Fruit fly (Drosophila melanogaster) whole organism, embryonic: ENCODE measurements around the gene Gprk2.

Source experiments
- CG10959 ChIP-seq: fragments of 200-800 bp; sonication (Bioruptor generic); IDR thresholded peaks from 2 replicates; pipeline ENCODE4 v1.3.6; 2022; ENCODE audit warnings: missing biosample characterization, missing genetic modification characterization
- CG10979 ChIP-seq: fragments of 200-800 bp; sonication (Bioruptor generic); optimal IDR thresholded peaks from 2 replicates; lab custom pipeline; 2018; ENCODE audit warnings: missing biosample characterization, mild to moderate bottlenecking, missing genetic modification characterization, moderate library complexity
- CG11085 ChIP-seq: fragments of 200-800 bp; sonication (Bioruptor generic); IDR thresholded peaks from 2 replicates; pipeline ENCODE4 v1.3.6; 2022; ENCODE audit warnings: missing biosample characterization, missing genetic modification characterization
- CG11723 ChIP-seq: fragments of 200-800 bp; sonication (Bioruptor generic); optimal IDR thresholded peaks from 2 replicates; lab custom pipeline; 2017; ENCODE audit warnings: missing biosample characterization, mild to moderate bottlenecking, missing genetic modification characterization
- CG12104 ChIP-seq: fragments of 200-800 bp; sonication (Bioruptor generic); optimal IDR thresholded peaks from 3 replicates; lab custom pipeline; 2016; ENCODE audit warnings: missing biosample characterization, missing genetic modification characterization
- CG12299 ChIP-seq: fragments of 200-800 bp; sonication (Bioruptor generic); optimal IDR thresholded peaks from 2 replicates; lab custom pipeline; 2018; ENCODE audit warnings: missing biosample characterization, mild to moderate bottlenecking, missing genetic modification characterization
- CG12391 ChIP-seq: fragments of 200-800 bp; sonication (Bioruptor generic); optimal IDR thresholded peaks from 3 replicates; lab custom pipeline; 2018; ENCODE audit warnings: missing biosample characterization, mild to moderate bottlenecking, missing genetic modification characterization, moderate library complexity
- CG13775 ChIP-seq: fragments of 200-800 bp; sonication (Bioruptor generic); optimal IDR thresholded peaks from 3 replicates; lab custom pipeline; 2017; ENCODE audit warnings: missing biosample characterization, mild to moderate bottlenecking, missing genetic modification characterization
- CG14441 ChIP-seq: fragments of 200-800 bp; sonication (Bioruptor generic); IDR thresholded peaks from 2 replicates; pipeline ENCODE4 v1.3.6; 2022; ENCODE audit warnings: missing biosample characterization, missing genetic modification characterization
- CG1832 ChIP-seq: fragments of 200-800 bp; sonication (Bioruptor generic); optimal IDR thresholded peaks from 2 replicates; lab custom pipeline; 2017; ENCODE audit warnings: missing biosample characterization, mild to moderate bottlenecking, missing genetic modification characterization, inconsistent platforms
- CG2889 ChIP-seq: fragments of 200-800 bp; sonication (Bioruptor generic); IDR thresholded peaks from 3 replicates; pipeline ENCODE4 v1.3.6; 2022; ENCODE audit warnings: missing biosample characterization, missing genetic modification characterization
- CG30020 ChIP-seq: fragments of 200-800 bp; optimal IDR thresholded peaks from 2 replicates; lab custom pipeline; 2019; ENCODE audit warnings: missing biosample characterization, mild to moderate bottlenecking, missing genetic modification characterization, moderate library complexity
- CG30431 ChIP-seq: fragments of 200-800 bp; sonication (Bioruptor generic); optimal IDR thresholded peaks from 2 replicates; lab custom pipeline; 2017; ENCODE audit warnings: missing biosample characterization, missing genetic modification characterization
- CG32772 ChIP-seq: fragments of 200-800 bp; sonication (Bioruptor generic); IDR thresholded peaks from 2 replicates; pipeline ENCODE4 v1.3.6; 2022; ENCODE audit warnings: missing biosample characterization, missing genetic modification characterization
- CG3838 ChIP-seq: fragments of 200-800 bp; sonication (Bioruptor generic); optimal IDR thresholded peaks from 3 replicates; lab custom pipeline; 2016; ENCODE audit warnings: missing biosample characterization, missing genetic modification characterization
- CG4730 ChIP-seq: fragments of 200-800 bp; sonication (Bioruptor generic); IDR thresholded peaks from 2 replicates; pipeline ENCODE4 v1.3.6; 2022; ENCODE audit warnings: missing biosample characterization, missing genetic modification characterization
- CG5953 ChIP-seq: fragments of 200-800 bp; sonication (Bioruptor generic); IDR thresholded peaks from 2 replicates; pipeline ENCODE4 v1.3.6; 2022; ENCODE audit warnings: missing biosample characterization, missing genetic modification characterization
- CG7271 ChIP-seq: fragments of 200-800 bp; sonication (Bioruptor generic); optimal IDR thresholded peaks from 2 replicates; lab custom pipeline; 2018; ENCODE audit warnings: missing biosample characterization, mild to moderate bottlenecking, missing genetic modification characterization, moderate library complexity
- CG7786 ChIP-seq: fragments of 200-800 bp; sonication (Bioruptor generic); optimal IDR thresholded peaks from 2 replicates; lab custom pipeline; 2016; ENCODE audit warnings: missing biosample characterization, missing genetic modification characterization
- CG8924 ChIP-seq: fragments of 200-800 bp; optimal IDR thresholded peaks from 3 replicates; lab custom pipeline; 2019; ENCODE audit warnings: missing biosample characterization, mild to moderate bottlenecking, missing genetic modification characterization, moderate library complexity
- CG9727 ChIP-seq: fragments of 200-800 bp; sonication (Bioruptor generic); optimal IDR thresholded peaks from 3 replicates; lab custom pipeline; 2017; ENCODE audit warnings: missing biosample characterization, mild to moderate bottlenecking, missing genetic modification characterization
- Dbx ChIP-seq: fragments of 200-800 bp; sonication (Bioruptor generic); IDR thresholded peaks from 3 replicates; pipeline ENCODE4 v1.3.6; 2022; ENCODE audit warnings: missing biosample characterization, missing genetic modification characterization
- Dref ChIP-seq: fragments of 200-800 bp; sonication (Bioruptor generic); IDR thresholded peaks from 2 replicates; pipeline ENCODE4 v1.3.6; 2022; ENCODE audit warnings: missing biosample characterization, missing genetic modification characterization
- E2f2 ChIP-seq: fragments of 200-800 bp; sonication (Bioruptor generic); IDR thresholded peaks from 2 replicates; pipeline ENCODE4 v1.3.6; 2022; ENCODE audit warnings: missing biosample characterization, missing genetic modification characterization
- Jarid2 ChIP-seq: fragments of 200-800 bp; sonication (Bioruptor generic); optimal IDR thresholded peaks from 3 replicates; lab custom pipeline; 2017; ENCODE audit warnings: mild to moderate bottlenecking, missing biosample characterization, missing genetic modification reagents, missing genetic modification characterization
- NfI ChIP-seq: fragments of 200-800 bp; sonication (Bioruptor generic); optimal IDR thresholded peaks from 3 replicates; lab custom pipeline; 2018; ENCODE audit warnings: missing biosample characterization, mild to moderate bottlenecking, missing genetic modification characterization, moderate library complexity
- Optix ChIP-seq: fragments of 200-800 bp; sonication (Bioruptor generic); IDR thresholded peaks from 3 replicates; pipeline ENCODE4 v1.3.6; 2022; ENCODE audit warnings: missing biosample characterization, missing genetic modification characterization
- Six4 ChIP-seq: fragments of 200-800 bp; sonication (Bioruptor generic); optimal IDR thresholded peaks from 2 replicates; lab custom pipeline; 2016; ENCODE audit warnings: missing biosample characterization, missing genetic modification characterization
- Sox100B ChIP-seq: fragments of 200-800 bp; sonication (Bioruptor generic); optimal IDR thresholded peaks from 3 replicates; lab custom pipeline; 2018; ENCODE audit warnings: missing biosample characterization, mild to moderate bottlenecking, missing genetic modification characterization
- Ssrp ChIP-seq: fragments of 200-800 bp; sonication (Bioruptor generic); optimal IDR thresholded peaks from 2 replicates; lab custom pipeline; 2018; ENCODE audit warnings: missing biosample characterization, mild to moderate bottlenecking, missing genetic modification characterization, moderate library complexity
- crol ChIP-seq: fragments of 200-800 bp; sonication (Bioruptor generic); IDR thresholded peaks from 2 replicates; pipeline ENCODE4 v1.3.6; 2022; ENCODE audit warnings: missing biosample characterization, missing genetic modification characterization
- dati ChIP-seq: fragments of 200-800 bp; sonication (Bioruptor generic); IDR thresholded peaks from 2 replicates; pipeline ENCODE4 v1.3.6; 2022; ENCODE audit warnings: missing biosample characterization, missing genetic modification characterization
- dmrt11E ChIP-seq: fragments of 200-800 bp; sonication (Bioruptor generic); optimal IDR thresholded peaks from 3 replicates; lab custom pipeline; 2018; ENCODE audit warnings: missing biosample characterization, mild to moderate bottlenecking, missing genetic modification characterization, moderate library complexity
- en ChIP-seq: fragments of 200-800 bp; sonication (Bioruptor generic); optimal IDR thresholded peaks from 2 replicates; lab custom pipeline; 2016; ENCODE audit warnings: missing biosample characterization, missing genetic modification characterization
- grau ChIP-seq: fragments of 200-800 bp; optimal IDR thresholded peaks from 3 replicates; lab custom pipeline; 2019; ENCODE audit warnings: missing biosample characterization, mild to moderate bottlenecking, missing genetic modification characterization, moderate library complexity
- gt ChIP-seq: fragments of 200-800 bp; sonication (Bioruptor generic); IDR thresholded peaks from 2 replicates; pipeline ENCODE4 v1.3.6; 2022; ENCODE audit warnings: missing biosample characterization, missing genetic modification characterization
- hb ChIP-seq: fragments of 200-800 bp; sonication (Bioruptor generic); IDR thresholded peaks from 3 replicates; pipeline ENCODE4 v1.3.6; 2022; ENCODE audit warnings: missing biosample characterization, missing genetic modification characterization; ENCODE audit not compliant: partially characterized antibody
- ind ChIP-seq: fragments of 200-800 bp; sonication (Bioruptor generic); optimal IDR thresholded peaks from 3 replicates; lab custom pipeline; 2016; ENCODE audit warnings: missing biosample characterization, missing genetic modification characterization
- pan ChIP-seq, 4 experiments: fragments of >200 bp in 3 of 4; fragments of 200-800 bp in 1 of 4; sonication (Bioruptor generic) in 1 of 4; optimal IDR thresholded peaks in 3 of 4; IDR thresholded peaks in 1 of 4; 2 replicates each; pipeline versions ENCODE4 v1.3.6 to Lab custom; 2017 to 2022; ENCODE audit warnings: missing biosample characterization in 2 of 4, missing genetic modification characterization in 2 of 4, mixed read lengths in 1 of 4
- pb ChIP-seq: fragments of 200-800 bp; sonication (Bioruptor generic); optimal IDR thresholded peaks from 3 replicates; lab custom pipeline; 2016; ENCODE audit warnings: missing biosample characterization, missing genetic modification characterization
- pros ChIP-seq: fragments of 200-800 bp; sonication (Bioruptor generic); optimal IDR thresholded peaks from 3 replicates; lab custom pipeline; 2019; ENCODE audit warnings: missing biosample characterization, mild to moderate bottlenecking, missing genetic modification characterization, moderate library complexity
- pzg ChIP-seq: fragments of 200-800 bp; sonication (Bioruptor generic); optimal IDR thresholded peaks from 3 replicates; lab custom pipeline; 2018; ENCODE audit warnings: missing biosample characterization, mild to moderate bottlenecking, missing genetic modification characterization, moderate library complexity
- row ChIP-seq: fragments of 200-800 bp; sonication (Bioruptor generic); IDR thresholded peaks from 3 replicates; pipeline ENCODE4 v1.3.6; 2022; ENCODE audit warnings: missing biosample characterization, missing genetic modification characterization
- run ChIP-seq: fragments of 200-800 bp; sonication (Bioruptor generic); optimal IDR thresholded peaks from 3 replicates; lab custom pipeline; 2018; ENCODE audit warnings: missing biosample characterization, mild to moderate bottlenecking, missing genetic modification characterization
- sd ChIP-seq: fragments of 200-800 bp; sonication (Bioruptor generic); optimal IDR thresholded peaks from 3 replicates; lab custom pipeline; 2018; ENCODE audit warnings: missing biosample characterization, mild to moderate bottlenecking, missing genetic modification characterization, moderate library complexity
- sna ChIP-seq: fragments of 200-800 bp; sonication (Bioruptor generic); IDR thresholded peaks from 2 replicates; pipeline ENCODE4 v1.3.6; 2022; ENCODE audit warnings: missing biosample characterization, missing genetic modification characterization; ENCODE audit not compliant: partially characterized antibody
- stc ChIP-seq: fragments of 200-800 bp; sonication (Bioruptor generic); IDR thresholded peaks from 2 replicates; pipeline ENCODE4 v1.3.6; 2022; ENCODE audit warnings: missing biosample characterization, missing genetic modification characterization
- tgo ChIP-seq: fragments of 200-800 bp; sonication (Bioruptor generic); IDR thresholded peaks from 3 replicates; pipeline ENCODE4 v1.3.6; 2022; ENCODE audit warnings: missing biosample characterization, missing genetic modification characterization
- trh ChIP-seq: fragments of 200-800 bp; sonication (Bioruptor generic); optimal IDR thresholded peaks from 2 replicates; lab custom pipeline; 2016; ENCODE audit warnings: missing biosample characterization, missing genetic modification characterization
- ttk ChIP-seq: fragments of 200-800 bp; sonication (Bioruptor generic); IDR thresholded peaks from 2 replicates; pipeline ENCODE4 v2.1.2; 2022; ENCODE audit warnings: missing biosample characterization, missing genetic modification characterization
- twi ChIP-seq: fragments of 200-800 bp; optimal IDR thresholded peaks from 2 replicates; lab custom pipeline; 2019; ENCODE audit warnings: missing biosample characterization, mild to moderate bottlenecking, missing genetic modification characterization, moderate library complexity

Gene Gprk2

DNA sequence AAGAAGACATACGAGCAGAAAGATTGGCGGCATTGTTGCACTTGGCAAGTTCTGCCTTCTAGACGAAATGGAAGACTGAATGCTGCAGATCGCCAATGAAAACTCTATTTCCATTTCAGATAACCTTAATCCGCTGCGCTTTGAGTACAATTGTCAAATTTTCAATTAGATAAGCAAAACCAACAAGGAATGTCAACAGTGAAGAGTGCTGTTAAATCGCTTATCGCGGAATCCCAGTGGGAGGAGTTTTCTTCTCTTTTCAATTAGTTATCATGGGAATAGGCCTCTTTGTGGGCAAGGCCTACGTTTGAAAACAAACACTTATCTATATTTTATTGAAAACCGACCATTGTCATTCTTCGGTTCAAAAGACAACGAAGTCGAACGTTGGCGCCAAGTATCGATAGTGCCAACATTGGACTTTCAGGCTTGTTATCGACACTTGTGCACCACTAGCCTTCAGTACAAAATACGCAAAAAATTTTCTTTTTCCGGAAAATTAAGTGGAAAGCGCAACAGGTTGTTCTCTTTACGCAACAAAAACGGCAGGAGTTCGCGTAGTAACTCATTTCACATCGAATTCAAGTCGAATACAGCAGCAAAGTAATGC is 9.7 kb upstream of the Gprk2 start, which contains the start of the genes Ugt35D1 and Gcn2 (continued):
- peak; percentile 77 for TF ChIP-seq CG9727 (GFP tag; lab: Kevin White, UChicago)
- TF ChIP-seq CG13775 (GFP tag; lab: Kevin White, UChicago) = no peak
- TF ChIP-seq CG12299 (tag; lab: Kevin White, UChicago) = no peak
- peak; percentile 80 for TF ChIP-seq Dref (GFP tag; lab: Robert Waterston, UW)
- no peak for TF ChIP-seq CG11723
- no peak for TF ChIP-seq CG12391 (tag; lab: Kevin White, UChicago)
- TF ChIP-seq tgo (GFP tag; lab: Robert Waterston, UW) = no peak
- no peak for TF ChIP-seq NfI (GFP tag; lab: Kevin White, UChicago)
- TF ChIP-seq CG32772 (GFP tag; lab: Robert Waterston, UW) = no peak
- no peak for TF ChIP-seq pan (optimal IDR thresholded peaks at IDR 0.05; lab: Kevin White, UChicago)
- TF ChIP-seq pan (GFP tag; optimal IDR thresholded peaks at IDR 0.05 in 1 of 2, IDR thresholded peaks at IDR 0.05 in 1 of 2) = peak in 1 of 2 experiments; percentile 55
- TF ChIP-seq CG3838 (GFP tag; lab: Kevin White, UChicago) = peak; percentile 21
- no peak for TF ChIP-seq CG8924 (tag; lab: Kevin White, UChicago)
- TF ChIP-seq CG30020 (tag; lab: Kevin White, UChicago) = no peak
- TF ChIP-seq run (tag; lab: Kevin White, UChicago) = no peak
- no peak for TF ChIP-seq pb
- peak; percentile 32; the same call in 1 of the 2 replicates for TF ChIP-seq CG10959 (GFP tag; lab: Robert Waterston, UW)
- no peak for TF ChIP-seq twi (tag; lab: Kevin White, UChicago)
- TF ChIP-seq CG7271 = no peak
- no peak for TF ChIP-seq gt (GFP tag; lab: Robert Waterston, UW)
- no peak for TF ChIP-seq Sox100B (GFP tag; lab: Kevin White, UChicago)
- TF ChIP-seq sd (tag; lab: Kevin White, UChicago) = no peak
- no peak for TF ChIP-seq Optix (GFP tag; lab: Robert Waterston, UW)
- TF ChIP-seq stc (GFP tag; lab: Robert Waterston, UW) = peak; percentile 60; the same call in 1 of the 2 replicates
- no peak for TF ChIP-seq Dbx (GFP tag; lab: Robert Waterston, UW)
- peak; percentile 37 for TF ChIP-seq pzg (GFP tag; lab: Kevin White, UChicago)
- no peak for TF ChIP-seq CG1832 (GFP tag; lab: Kevin White, UChicago)
- no peak for TF ChIP-seq CG5953
- TF ChIP-seq sna = peak; percentile 58; the same call in 1 of the 2 replicates
- no peak for TF ChIP-seq CG7786 (GFP tag; lab: Kevin White, UChicago)
- TF ChIP-seq CG2889 (GFP tag; lab: Robert Waterston, UW) = no peak
- TF ChIP-seq row (GFP tag; lab: Robert Waterston, UW) = no peak
- peak; percentile 53 for TF ChIP-seq CG12104 (GFP tag; lab: Kevin White, UChicago)
- no peak for TF ChIP-seq ttk (GFP tag; lab: Robert Waterston, UW)
- no peak for TF ChIP-seq hb (GFP tag; lab: Robert Waterston, UW)
- no peak for TF ChIP-seq pros
- TF ChIP-seq grau = no peak
- peak; percentile 18 for TF ChIP-seq CG10979 (tag; lab: Kevin White, UChicago)
- TF ChIP-seq crol = no peak
- TF ChIP-seq en (GFP tag; lab: Kevin White, UChicago) = peak; percentile 11
- no peak for TF ChIP-seq trh
- TF ChIP-seq dati (GFP tag; lab: Robert Waterston, UW) = no peak
- no peak for TF ChIP-seq CG11085 (GFP tag; lab: Robert Waterston, UW)
- no peak for TF ChIP-seq ind (GFP tag; lab: Kevin White, UChicago)
- no peak for TF ChIP-seq CG30431 (GFP tag; lab: Kevin White, UChicago)
- TF ChIP-seq CG14441 (GFP tag; lab: Robert Waterston, UW) = no peak
- TF ChIP-seq dmrt11E (tag; lab: Kevin White, UChicago) = peak; percentile 67
- peak; percentile 92 for TF ChIP-seq E2f2 (GFP tag; lab: Robert Waterston, UW)
- TF ChIP-seq Six4 (GFP tag; lab: Kevin White, UChicago) = peak; percentile 21
- TF ChIP-seq Jarid2 (GFP tag; lab: Kevin White, UChicago) = no peak
- no peak for TF ChIP-seq Ssrp
- no peak for TF ChIP-seq CG4730 (GFP tag; lab: Robert Waterston, UW)
